Worm (Caenorhabditis elegans): Measurements from ENCODE around the gene C50F4.4.

- TF ChIP-seq elt-2 (tag; optimal IDR thresholded peaks at IDR 0.05) (no peak), hpl-2 (GFP tag; optimal IDR thresholded peaks at IDR 0.05) (no peak), lin-13 (GFP tag; optimal IDR thresholded peaks at IDR 0.05) (no peak), F16B12.6 (tag; optimal IDR thresholded peaks at IDR 0.05) (no peak)
Measured at ce11 chrV:9521697-9522096, 14.9 kb upstream of the C50F4.4 start.
